1 fruit fly cellular context compared by ENCODE assay signal in genomic region chrX:17305544-17305943, dm6.
A peak's percentile ranks its signal among the peaks of the same experiment; 100 is the strongest.
TF ChIP-seq lines count a peak whose summit lies in the region.

No protein-coding gene starts in this region.

TF ChIP-seq in whole organism, embryonic, 481 proteins besides CTCF, POLR2A, EP300 and RAD21 (continued from another document):
- TF ChIP-seq CG2678 (tag; optimal IDR thresholded peaks at IDR 0.05; lab: Kevin White, UChicago) (no peak), CG10959 (GFP tag; IDR thresholded peaks at IDR 0.05; lab: Robert Waterston, UW) (no peak), PHDP (tag; optimal IDR thresholded peaks at IDR 0.05; lab: Kevin White, UChicago) (no peak), al (GFP tag; IDR thresholded peaks at IDR 0.05; lab: Robert Waterston, UW) (no peak), ttk (GFP tag; IDR thresholded peaks at IDR 0.05; lab: Robert Waterston, UW) (no peak), CG4360 (GFP tag; IDR thresholded peaks at IDR 0.05; lab: Robert Waterston, UW) (no peak), CG17359 (tag; optimal IDR thresholded peaks at IDR 0.05; lab: Kevin White, UChicago) (no peak), Med (GFP tag; lab: Kevin White, UChicago) (peak; percentile 67), CG17829 (tag; optimal IDR thresholded peaks at IDR 0.05; lab: Kevin White, UChicago) (peak; percentile 39), hth (optimal IDR thresholded peaks at IDR 0.05; lab: Kevin White, UChicago) (no peak), Oli (tag; optimal IDR thresholded peaks at IDR 0.05; lab: Kevin White, UChicago) (no peak), Chrac-16 (GFP tag; optimal IDR thresholded peaks at IDR 0.05; lab: Kevin White, UChicago) (no peak), lab (GFP tag; optimal IDR thresholded peaks at IDR 0.05; lab: Kevin White, UChicago) (no peak), CG18011 (GFP tag; optimal IDR thresholded peaks at IDR 0.05; lab: Kevin White, UChicago) (no peak), Rx (GFP tag; IDR thresholded peaks at IDR 0.05; lab: Robert Waterston, UW) (no peak), CG10321 (GFP tag; IDR thresholded peaks at IDR 0.05; lab: Robert Waterston, UW) (no peak), zfh2 (GFP tag; optimal IDR thresholded peaks at IDR 0.05; lab: Kevin White, UChicago) (no peak), Six4 (GFP tag; optimal IDR thresholded peaks at IDR 0.05; lab: Kevin White, UChicago) (no peak), wdn (GFP tag; IDR thresholded peaks at IDR 0.05; lab: Robert Waterston, UW) (no peak), Eip74EF (GFP tag; optimal IDR thresholded peaks at IDR 0.05; lab: Kevin White, UChicago) (no peak), CG7271 (tag; optimal IDR thresholded peaks at IDR 0.05; lab: Kevin White, UChicago) (no peak), Bdp1 (GFP tag; optimal IDR thresholded peaks at IDR 0.05; lab: Kevin White, UChicago) (no peak), CG12391 (tag; optimal IDR thresholded peaks at IDR 0.05; lab: Kevin White, UChicago) (peak; percentile 14), insv (GFP tag; optimal IDR thresholded peaks at IDR 0.05; lab: Kevin White, UChicago) (peak in 1 of 2 experiments; percentile 70), CG2712 (tag; optimal IDR thresholded peaks at IDR 0.05; lab: Kevin White, UChicago) (peak; percentile 11), Xrp1 (GFP tag; IDR thresholded peaks at IDR 0.05; lab: Robert Waterston, UW) (no peak), esg (GFP tag; conservative IDR thresholded peaks at IDR 0.05; lab: Robert Waterston, UW) (no peak), CG34224 (GFP tag; IDR thresholded peaks at IDR 0.05; lab: Robert Waterston, UW; ENCODE audit: partially characterized antibody) (peak; percentile 85), B-H2 (GFP tag; optimal IDR thresholded peaks at IDR 0.05; lab: Kevin White, UChicago) (peak; percentile 65), Hmr (GFP tag; optimal IDR thresholded peaks at IDR 0.05; lab: Kevin White, UChicago) (peak; percentile 59), Rfx (GFP tag; IDR thresholded peaks at IDR 0.05; lab: Robert Waterston, UW) (no peak), Antp (GFP tag; optimal IDR thresholded peaks at IDR 0.05; lab: Kevin White, UChicago) (no peak), CG11723 (GFP tag; optimal IDR thresholded peaks at IDR 0.05; lab: Kevin White, UChicago) (no peak), seq (GFP tag; IDR thresholded peaks at IDR 0.05; lab: Robert Waterston, UW) (no peak), MTF-1 (GFP tag; optimal IDR thresholded peaks at IDR 0.05; lab: Kevin White, UChicago; ENCODE audit: borderline replicate concordance) (no peak), Nf-YB (GFP tag; optimal IDR thresholded peaks at IDR 0.05; lab: Kevin White, UChicago) (no peak), zen (tag; optimal IDR thresholded peaks at IDR 0.05; lab: Kevin White, UChicago) (peak; percentile 71), NC2β (GFP tag; optimal IDR thresholded peaks at IDR 0.05; lab: Kevin White, UChicago) (peak; percentile 2), CG3407 (GFP tag; optimal IDR thresholded peaks at IDR 0.05; lab: Kevin White, UChicago) (no peak), CG11504 (tag; optimal IDR thresholded peaks at IDR 0.05; lab: Kevin White, UChicago) (peak; percentile 5), CG33213 (GFP tag; optimal IDR thresholded peaks at IDR 0.05; lab: Kevin White, UChicago) (peak; percentile 67), pzg (GFP tag; optimal IDR thresholded peaks at IDR 0.05; lab: Kevin White, UChicago) (peak; percentile 89), CG9609 (GFP tag; optimal IDR thresholded peaks at IDR 0.05; lab: Kevin White, UChicago) (no peak), ATbp (GFP tag; optimal IDR thresholded peaks at IDR 0.05; lab: Kevin White, UChicago) (no peak), CG16863 (GFP tag; optimal IDR thresholded peaks at IDR 0.05; lab: Kevin White, UChicago) (no peak), stwl (tag; optimal IDR thresholded peaks at IDR 0.05; lab: Kevin White, UChicago) (peak; percentile 100), CG5180 (GFP tag; optimal IDR thresholded peaks at IDR 0.05; lab: Kevin White, UChicago) (no peak), gem (tag; optimal IDR thresholded peaks at IDR 0.05; lab: Kevin White, UChicago) (no peak), Kr (GFP tag; optimal IDR thresholded peaks at IDR 0.05; lab: Kevin White, UChicago) (no peak), lilli (GFP tag; optimal IDR thresholded peaks at IDR 0.05; lab: Kevin White, UChicago) (no peak), CG15514 (GFP tag; optimal IDR thresholded peaks at IDR 0.05; lab: Kevin White, UChicago) (peak; percentile 50), CG31441 (GFP tag; IDR thresholded peaks at IDR 0.05; lab: Robert Waterston, UW) (0 out of 2 replicates have a peak, but pooled peaks have one; percentile 16), exex (tag; optimal IDR thresholded peaks at IDR 0.05; lab: Kevin White, UChicago) (peak; percentile 44), CG9727 (GFP tag; optimal IDR thresholded peaks at IDR 0.05; lab: Kevin White, UChicago) (no peak), CG1024 (GFP tag; IDR thresholded peaks at IDR 0.05; lab: Robert Waterston, UW) (no peak), vnd (GFP tag; IDR thresholded peaks at IDR 0.05; lab: Robert Waterston, UW; ENCODE audit: partially characterized antibody) (0 out of 3 replicates have a peak, but pooled peaks have one; percentile 30), CG31365 (tag; optimal IDR thresholded peaks at IDR 0.05; lab: Kevin White, UChicago) (no peak), CG6791 (GFP tag; IDR thresholded peaks at IDR 0.05; lab: Robert Waterston, UW; ENCODE audit: partially characterized antibody) (peak; percentile 82), CG8089 (GFP tag; optimal IDR thresholded peaks at IDR 0.05; lab: Kevin White, UChicago) (no peak), pita (GFP tag; optimal IDR thresholded peaks at IDR 0.05; lab: Kevin White, UChicago) (no peak), CG8290 (GFP tag; optimal IDR thresholded peaks at IDR 0.05; lab: Kevin White, UChicago) (no peak), CG8290 (tag; optimal IDR thresholded peaks at IDR 0.05; lab: Kevin White, UChicago) (peak in 1 of 2 experiments; percentile 66), CG10267 (tag; optimal IDR thresholded peaks at IDR 0.05; lab: Kevin White, UChicago) (peak; percentile 39), mirr (GFP tag; optimal IDR thresholded peaks at IDR 0.05; lab: Kevin White, UChicago) (no peak), CG12744 (GFP tag; optimal IDR thresholded peaks at IDR 0.05; lab: Kevin White, UChicago) (no peak), CG16779 (GFP tag; IDR thresholded peaks at IDR 0.05; lab: Robert Waterston, UW) (no peak), Ets97D (GFP tag; optimal IDR thresholded peaks at IDR 0.05; lab: Kevin White, UChicago) (peak; percentile 89), knrl (GFP tag; IDR thresholded peaks at IDR 0.05; lab: Robert Waterston, UW; ENCODE audit: partially characterized antibody) (0 out of 3 replicates have a peak, but pooled peaks have one; percentile 47), CG8765 (GFP tag; IDR thresholded peaks at IDR 0.05; lab: Robert Waterston, UW) (no peak), CG10147 (GFP tag; optimal IDR thresholded peaks at IDR 0.05; lab: Kevin White, UChicago) (no peak), Fer2 (tag; optimal IDR thresholded peaks at IDR 0.05; lab: Kevin White, UChicago) (no peak), CG7928 (GFP tag; optimal IDR thresholded peaks at IDR 0.05; lab: Kevin White, UChicago) (no peak), HLH3B (GFP tag; IDR thresholded peaks at IDR 0.05; lab: Robert Waterston, UW) (no peak), Mad (GFP tag; optimal IDR thresholded peaks at IDR 0.05; lab: Kevin White, UChicago) (no peak), Optix (GFP tag; IDR thresholded peaks at IDR 0.05; lab: Robert Waterston, UW) (no peak), az2 (GFP tag; optimal IDR thresholded peaks at IDR 0.05; lab: Kevin White, UChicago) (no peak), CG10654 (GFP tag; optimal IDR thresholded peaks at IDR 0.05; lab: Kevin White, UChicago) (no peak), Dp (GFP tag; optimal IDR thresholded peaks at IDR 0.05; lab: Kevin White, UChicago) (peak; percentile 95), CG13287 (GFP tag; IDR thresholded peaks at IDR 0.05; lab: Robert Waterston, UW; ENCODE audit: partially characterized antibody) (peak; percentile 81), CG13123 (GFP tag; optimal IDR thresholded peaks at IDR 0.05; lab: Kevin White, UChicago) (no peak), Doc3 (GFP tag; IDR thresholded peaks at IDR 0.05; lab: Robert Waterston, UW; ENCODE audit: partially characterized antibody) (peak; percentile 42; the same call in 1 of the 3 replicates), fd3F (GFP tag; optimal IDR thresholded peaks at IDR 0.05; lab: Kevin White, UChicago) (no peak), HmgZ (tag; optimal IDR thresholded peaks at IDR 0.05; lab: Kevin White, UChicago) (peak; percentile 64), Opbp (GFP tag; IDR thresholded peaks at IDR 0.05; lab: Robert Waterston, UW; ENCODE audit: partially characterized antibody) (peak; percentile 61; the same call in 2 of the 3 replicates), CG7745 (tag; optimal IDR thresholded peaks at IDR 0.05; lab: Kevin White, UChicago) (no peak), sens-2 (GFP tag; IDR thresholded peaks at IDR 0.05; lab: Robert Waterston, UW) (no peak), zf30C (GFP tag; optimal IDR thresholded peaks at IDR 0.05; lab: Kevin White, UChicago) (no peak), Spps (tag; optimal IDR thresholded peaks at IDR 0.05; lab: Kevin White, UChicago) (no peak), CG30020 (tag; optimal IDR thresholded peaks at IDR 0.05; lab: Kevin White, UChicago) (no peak), Doc2 (GFP tag; IDR thresholded peaks at IDR 0.05; lab: Robert Waterston, UW) (no peak), Dad (GFP tag; optimal IDR thresholded peaks at IDR 0.05; lab: Kevin White, UChicago) (no peak), phol (tag; optimal IDR thresholded peaks at IDR 0.05; lab: Kevin White, UChicago) (peak; percentile 25), toy (GFP tag; IDR thresholded peaks at IDR 0.05; lab: Robert Waterston, UW) (no peak), Sin3A (optimal IDR thresholded peaks at IDR 0.05; lab: Kevin White, UChicago) (no peak), dysf (GFP tag; IDR thresholded peaks at IDR 0.05; lab: Robert Waterston, UW) (no peak), CG5245 (GFP tag; optimal IDR thresholded peaks at IDR 0.05; lab: Kevin White, UChicago) (no peak), gt (GFP tag; IDR thresholded peaks at IDR 0.05; lab: Robert Waterston, UW) (no peak), trem (tag; optimal IDR thresholded peaks at IDR 0.05; lab: Kevin White, UChicago) (peak; percentile 54), ewg (GFP tag; optimal IDR thresholded peaks at IDR 0.05; lab: Kevin White, UChicago) (no peak), inv (GFP tag; IDR thresholded peaks at IDR 0.05; lab: Robert Waterston, UW; ENCODE audit: partially characterized antibody) (no peak), unc-4 (GFP tag; IDR thresholded peaks at IDR 0.05; lab: Robert Waterston, UW; ENCODE audit: partially characterized antibody) (peak; percentile 57), wor (GFP tag; IDR thresholded peaks at IDR 0.05; lab: Robert Waterston, UW) (no peak), MBD-R2 (GFP tag; IDR thresholded peaks at IDR 0.05; lab: Robert Waterston, UW) (peak; percentile 45; the same call in 1 of the 2 replicates), Blimp-1 (GFP tag; optimal IDR thresholded peaks at IDR 0.05; lab: Kevin White, UChicago) (no peak), chm (GFP tag; IDR thresholded peaks at IDR 0.05; lab: Robert Waterston, UW) (no peak), Sry-δ (GFP tag; optimal IDR thresholded peaks at IDR 0.05; lab: Kevin White, UChicago) (peak; percentile 44), abd-A (tag; optimal IDR thresholded peaks at IDR 0.05; lab: Kevin White, UChicago) (peak; percentile 34), dm (GFP tag; optimal IDR thresholded peaks at IDR 0.05; lab: Kevin White, UChicago) (peak; percentile 70), CG11247 (GFP tag; IDR thresholded peaks at IDR 0.05; lab: Robert Waterston, UW) (no peak), CG7839 (tag; optimal IDR thresholded peaks at IDR 0.05; lab: Kevin White, UChicago) (no peak), grau (tag; optimal IDR thresholded peaks at IDR 0.05; lab: Kevin White, UChicago) (peak; percentile 2), danr (GFP tag; IDR thresholded peaks at IDR 0.05; lab: Robert Waterston, UW) (no peak), Mes4 (GFP tag; optimal IDR thresholded peaks at IDR 0.05; lab: Kevin White, UChicago) (no peak), crc (GFP tag; optimal IDR thresholded peaks at IDR 0.05; lab: Kevin White, UChicago) (no peak), Pdp1 (GFP tag; optimal IDR thresholded peaks at IDR 0.05; lab: Kevin White, UChicago) (peak in 1 of 2 experiments; percentile 96)
